Fruit fly (Drosophila melanogaster): ENCODE results near the gene Wnt6.

DNA sequence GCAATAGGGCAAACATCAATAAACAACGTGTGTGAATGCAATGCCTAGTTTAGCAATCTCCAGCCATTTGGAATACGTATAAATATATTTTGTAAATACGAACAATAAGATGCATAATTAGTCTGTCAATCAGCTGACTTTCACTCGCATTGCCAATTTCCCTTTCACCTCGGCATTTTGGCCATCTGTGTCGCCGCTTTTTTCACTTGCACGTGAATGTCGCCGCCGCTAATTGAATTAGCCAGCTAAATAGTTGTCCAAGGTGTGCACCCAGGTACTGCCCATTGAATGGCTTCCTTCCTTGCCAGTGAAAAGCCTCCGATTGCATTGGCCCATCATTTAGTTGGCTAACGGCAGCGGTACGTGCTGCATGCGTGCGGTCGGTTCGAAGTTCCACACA is 43.9 kb downstream of the Wnt6 start, which contains the start of gene ninaC:
- no peak for TF ChIP-seq h (GFP tag; optimal IDR thresholded peaks at IDR 0.05)
- no peak for TF ChIP-seq pan (optimal IDR thresholded peaks at IDR 0.05)
- no peak for TF ChIP-seq Rel (GFP tag; optimal IDR thresholded peaks at IDR 0.05)
- TF ChIP-seq Rel (tag; optimal IDR thresholded peaks at IDR 0.05), result no peak
- no peak for TF ChIP-seq CG9705 (GFP tag; optimal IDR thresholded peaks at IDR 0.05)
- TF ChIP-seq CrebA (GFP tag; optimal IDR thresholded peaks at IDR 0.05; ENCODE audit: borderline replicate concordance), result no peak
- TF ChIP-seq lola (GFP tag; optimal IDR thresholded peaks at IDR 0.05), result no peak
- TF ChIP-seq Hnf4 (GFP tag; optimal IDR thresholded peaks at IDR 0.05), result no peak
- TF ChIP-seq Hr78 (GFP tag; optimal IDR thresholded peaks at IDR 0.05), result no peak
- no peak for TF ChIP-seq Dfd (GFP tag; optimal IDR thresholded peaks at IDR 0.05)
- no peak for TF ChIP-seq Sp1 (GFP tag; optimal IDR thresholded peaks at IDR 0.05)
- no peak for TF ChIP-seq psq (GFP tag; optimal IDR thresholded peaks at IDR 0.05)
- no peak for TF ChIP-seq OdsH (GFP tag; optimal IDR thresholded peaks at IDR 0.05)
- TF ChIP-seq Abd-B (GFP tag; optimal IDR thresholded peaks at IDR 0.05), result no peak
- TF ChIP-seq ey (GFP tag; optimal IDR thresholded peaks at IDR 0.05), result no peak

Measured in whole organism, wandering third instar larva.